Worm (Caenorhabditis elegans): ENCODE data around the gene ech-8.

DNA sequence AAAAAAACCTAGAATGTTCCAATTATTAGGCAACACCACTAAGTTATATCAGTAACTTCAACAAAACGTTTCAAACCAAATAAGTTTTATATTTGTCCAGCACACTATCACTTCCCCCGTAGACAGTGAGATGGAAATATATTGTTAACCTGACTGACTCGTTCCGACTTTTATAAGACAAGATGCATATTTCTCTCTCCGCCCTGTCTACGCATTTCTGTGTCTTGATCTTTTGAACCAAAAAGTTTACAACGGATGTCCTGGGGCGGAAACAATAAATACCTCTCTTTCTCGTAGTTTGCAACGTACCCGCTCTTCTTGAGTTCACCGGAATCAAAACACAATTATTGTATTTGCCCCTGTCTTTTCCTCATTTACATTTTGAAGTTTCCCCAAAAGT lies 12.3 kb upstream of the ech-8 start:
- TF ChIP-seq lsy-2 (tag; optimal IDR thresholded peaks at IDR 0.05) (no peak), ces-1 (GFP tag; optimal IDR thresholded peaks at IDR 0.05) (no peak), nhr-28 (tag; optimal IDR thresholded peaks at IDR 0.05) (no peak), nhr-76 (tag; optimal IDR thresholded peaks at IDR 0.05) (no peak), ztf-11 (tag; optimal IDR thresholded peaks at IDR 0.05) (no peak), nhr-237 (tag; optimal IDR thresholded peaks at IDR 0.05) (no peak), ceh-83 (GFP tag; optimal IDR thresholded peaks at IDR 0.05) (no peak)

Measured in whole organism, mixed stage, embryonic.